Fruit fly (Drosophila melanogaster) whole organism, pupa: Measurements from ENCODE around the gene Nedd8.

ENCODE experiments used
- CG12605 ChIP-seq: fragments of 200-800 bp; sonication (Bioruptor generic); IDR thresholded peaks from 2 replicates; pipeline ENCODE4 v1.3.6; 2022; ENCODE audit warnings: missing biosample characterization, missing genetic modification characterization
- CG13204 ChIP-seq: fragments of 200-800 bp; sonication (Bioruptor generic); optimal IDR thresholded peaks from 2 replicates; lab custom pipeline; 2018; ENCODE audit warnings: missing biosample characterization, mild to moderate bottlenecking, missing genetic modification characterization, moderate library complexity
- CG14655 ChIP-seq: fragments of 200-800 bp; sonication (Bioruptor generic); optimal IDR thresholded peaks from 3 replicates; lab custom pipeline; 2017; ENCODE audit warnings: mild to moderate bottlenecking, missing biosample characterization, missing genetic modification reagents, missing genetic modification characterization
- CG32121 ChIP-seq: fragments of 200-800 bp; sonication (Bioruptor generic); IDR thresholded peaks from 2 replicates; pipeline ENCODE4 v1.3.6; 2022; ENCODE audit warnings: missing biosample characterization, missing genetic modification characterization
- CG34367 ChIP-seq: fragments of 200-800 bp; sonication (Bioruptor generic); optimal IDR thresholded peaks from 2 replicates; lab custom pipeline; 2018; ENCODE audit warnings: missing biosample characterization, mild to moderate bottlenecking, missing genetic modification characterization
- CG4496 ChIP-seq: fragments of 200-800 bp; sonication (Bioruptor generic); IDR thresholded peaks from 3 replicates; pipeline ENCODE4 v1.3.6; 2022; ENCODE audit warnings: missing biosample characterization, missing genetic modification characterization
- CG8159 ChIP-seq: fragments of 200-800 bp; sonication (Bioruptor generic); optimal IDR thresholded peaks from 3 replicates; lab custom pipeline; 2018; ENCODE audit warnings: missing biosample characterization, mild to moderate bottlenecking, missing genetic modification characterization, moderate library complexity
- CG8301 ChIP-seq: fragments of 200-800 bp; sonication (Bioruptor generic); optimal IDR thresholded peaks from 2 replicates; lab custom pipeline; 2018; ENCODE audit warnings: missing biosample characterization, mild to moderate bottlenecking, missing genetic modification characterization
- CG9948 ChIP-seq: fragments of 200-800 bp; sonication (Bioruptor generic); optimal IDR thresholded peaks from 2 replicates; lab custom pipeline; 2018; ENCODE audit warnings: missing biosample characterization, mild to moderate bottlenecking, missing genetic modification characterization, moderate library complexity
- D1 ChIP-seq: fragments of 200-800 bp; sonication (Bioruptor generic); optimal IDR thresholded peaks from 2 replicates; lab custom pipeline; 2018; ENCODE audit warnings: missing biosample characterization, mild to moderate bottlenecking, missing genetic modification characterization, moderate library complexity
- EcR ChIP-seq: fragments of 200-800 bp; sonication (Bioruptor generic); optimal IDR thresholded peaks from 3 replicates; lab custom pipeline; 2019; ENCODE audit warnings: missing biosample characterization, missing genetic modification characterization, mild to moderate bottlenecking, moderate library complexity, missing genetic modification reagents
- Ets98B ChIP-seq: fragments of 200-800 bp; sonication (Bioruptor generic); IDR thresholded peaks from 2 replicates; pipeline ENCODE4 v1.3.6; 2022; ENCODE audit warnings: missing biosample characterization, missing genetic modification characterization
- Pif1B ChIP-seq: fragments of 200-800 bp; sonication (Bioruptor generic); optimal IDR thresholded peaks from 3 replicates; lab custom pipeline; 2016; ENCODE audit warnings: missing biosample characterization, missing genetic modification characterization
- fd96Ca ChIP-seq: fragments of 200-800 bp; sonication (Bioruptor generic); IDR thresholded peaks from 3 replicates; pipeline ENCODE4 v1.3.6; 2022; ENCODE audit warnings: missing biosample characterization, missing genetic modification characterization

DNA sequence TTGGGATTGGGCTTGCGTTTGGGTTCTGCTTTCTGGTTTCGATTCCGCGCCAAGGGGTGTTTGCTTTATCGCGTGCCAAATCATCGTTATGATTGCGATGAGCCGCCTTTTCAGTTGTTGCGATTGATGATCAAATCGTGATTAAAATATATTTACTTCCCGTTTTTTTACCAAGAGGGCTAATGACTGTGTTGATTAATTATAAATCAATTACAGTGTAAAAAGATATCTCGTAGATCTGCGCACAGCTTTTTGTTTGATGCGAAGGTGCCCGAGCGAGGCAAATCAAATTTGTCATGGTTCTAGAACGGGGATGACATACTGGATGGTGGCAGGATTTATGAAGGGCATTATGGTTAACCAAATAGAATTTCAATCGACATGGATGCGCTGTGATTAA, 17.8 kb downstream of the Nedd8 start:
- no peak for TF ChIP-seq CG12605 (GFP tag; lab: Robert Waterston, UW)
- no peak for TF ChIP-seq CG8159 (tag; lab: Kevin White, UChicago)
- TF ChIP-seq CG4496 (GFP tag; lab: Robert Waterston, UW), result no peak
- TF ChIP-seq CG13204, result no peak
- TF ChIP-seq D1 (tag; lab: Kevin White, UChicago), result no peak
- no peak for TF ChIP-seq fd96Ca (GFP tag; lab: Robert Waterston, UW)
- no peak for TF ChIP-seq EcR (GFP tag; lab: Kevin White, UChicago)
- TF ChIP-seq CG32121 (GFP tag; lab: Robert Waterston, UW), result no peak
- TF ChIP-seq CG8301, result no peak
- TF ChIP-seq Pif1B (GFP tag; lab: Kevin White, UChicago), result no peak
- TF ChIP-seq Ets98B, result no peak
- TF ChIP-seq CG9948 (tag; lab: Kevin White, UChicago), result no peak
- no peak for TF ChIP-seq CG34367 (tag; lab: Kevin White, UChicago)
- no peak for TF ChIP-seq CG14655 (GFP tag; lab: Kevin White, UChicago)
